Worm (Caenorhabditis elegans): ENCODE results near the gene syf-3.

syf-3 gene

ce11 chrV:5955627-5956026, 15.8 kb downstream of the syf-3 start:
- TF ChIP-seq ces-1 (GFP tag; optimal IDR thresholded peaks at IDR 0.05) (peak; percentile 69), cnd-1 (tag; optimal IDR thresholded peaks at IDR 0.05) (no peak), nhr-28 (tag; optimal IDR thresholded peaks at IDR 0.05) (no peak), mep-1 (tag; optimal IDR thresholded peaks at IDR 0.05) (no peak), unc-120 (tag; optimal IDR thresholded peaks at IDR 0.05; ENCODE audit: poor library complexity, severe bottlenecking) (no peak)

- TF ChIP-seq M03D4.4 (tag; optimal IDR thresholded peaks at IDR 0.05) (no peak), drap-1 (GFP tag; optimal IDR thresholded peaks at IDR 0.05) (no peak), cnd-1 (tag; optimal IDR thresholded peaks at IDR 0.05) (no peak), mep-1 (tag; optimal IDR thresholded peaks at IDR 0.05) (no peak), mls-2 (tag; optimal IDR thresholded peaks at IDR 0.05) (no peak), ztf-11 (tag; optimal IDR thresholded peaks at IDR 0.05) (no peak), zip-8 (tag; optimal IDR thresholded peaks at IDR 0.05) (no peak), unc-120 (tag; optimal IDR thresholded peaks at IDR 0.05; ENCODE audit: poor library complexity, severe bottlenecking) (no peak), mab-5 (tag; optimal IDR thresholded peaks at IDR 0.05) (no peak), sptf-1 (tag; optimal IDR thresholded peaks at IDR 0.05) (no peak), unc-39 (tag; optimal IDR thresholded peaks at IDR 0.05) (no peak), hlh-1 (tag; optimal IDR thresholded peaks at IDR 0.05) (no peak), nhr-12 (tag; optimal IDR thresholded peaks at IDR 0.05) (no peak), elt-3 (tag; optimal IDR thresholded peaks at IDR 0.05) (no peak), ceh-43 (GFP tag; optimal IDR thresholded peaks at IDR 0.05) (no peak), ceh-39 (tag; optimal IDR thresholded peaks at IDR 0.05) (no peak)
These were observed 21.7 kb downstream of the syf-3 start, which contains the start of gene mcp-1 for ce11 chrV:5961516-5961915. Gene mcp-1 (plus strand): TSS chrV:5961807.

- TF ChIP-seq sem-2 (GFP tag; optimal IDR thresholded peaks at IDR 0.05) (no peak), ces-1 (GFP tag; optimal IDR thresholded peaks at IDR 0.05) (peak; percentile 71)
These were observed 23.3 kb downstream of the syf-3 start for ce11 chrV:5963092-5963491.

ce11 chrV:5963696-5964095, 23.9 kb downstream of the syf-3 start, which contains the start of gene pcm-1:
Gene pcm-1 (minus strand): TSS chrV:5963882.
- TF ChIP-seq drap-1 (GFP tag; optimal IDR thresholded peaks at IDR 0.05) (no peak), ces-1 (GFP tag; optimal IDR thresholded peaks at IDR 0.05) (peak; percentile 47), nhr-2 (tag; optimal IDR thresholded peaks at IDR 0.05) (no peak)

ce11 chrV:5964658-5965178, 24.9 kb downstream of the syf-3 start:
- TF ChIP-seq unc-62 (GFP tag; optimal IDR thresholded peaks at IDR 0.05) (peak; percentile 49), unc-120 (tag; optimal IDR thresholded peaks at IDR 0.05; ENCODE audit: poor library complexity, severe bottlenecking) (peak; percentile 52), elt-3 (tag; optimal IDR thresholded peaks at IDR 0.05) (no peak), tbx-8 (GFP tag; optimal IDR thresholded peaks at IDR 0.05) (no peak), mab-5 (tag; optimal IDR thresholded peaks at IDR 0.05) (no peak)

- TF ChIP-seq elt-1 (tag; optimal IDR thresholded peaks at IDR 0.05; ENCODE audit: borderline replicate concordance, insufficient read depth) = no peak
- TF ChIP-seq ceh-39 (tag; optimal IDR thresholded peaks at IDR 0.05) = no peak
These were observed 32.8 kb downstream of the syf-3 start for ce11 chrV:5972582-5972981.

- no peak for TF ChIP-seq lin-32 (GFP tag; optimal IDR thresholded peaks at IDR 0.05)
These were observed 33.9 kb downstream of the syf-3 start for ce11 chrV:5973713-5974112.

- TF ChIP-seq zip-8 (tag; optimal IDR thresholded peaks at IDR 0.05) = no peak
- no peak for TF ChIP-seq cnd-1 (tag; optimal IDR thresholded peaks at IDR 0.05)
- no peak for TF ChIP-seq ces-1 (GFP tag; optimal IDR thresholded peaks at IDR 0.05)
- TF ChIP-seq mls-2 (tag; optimal IDR thresholded peaks at IDR 0.05) = no peak
- TF ChIP-seq blmp-1 (tag; optimal IDR thresholded peaks at IDR 0.05) = no peak
- no peak for TF ChIP-seq mab-5 (tag; optimal IDR thresholded peaks at IDR 0.05)
- no peak for TF ChIP-seq sem-2 (GFP tag; optimal IDR thresholded peaks at IDR 0.05)
- no peak for TF ChIP-seq unc-39 (tag; optimal IDR thresholded peaks at IDR 0.05)
- TF ChIP-seq elt-3 (tag; optimal IDR thresholded peaks at IDR 0.05) = no peak
- TF ChIP-seq tbx-8 (GFP tag; optimal IDR thresholded peaks at IDR 0.05) = no peak
- no peak for TF ChIP-seq lsy-2 (tag; optimal IDR thresholded peaks at IDR 0.05)
- no peak for TF ChIP-seq lin-13 (tag; optimal IDR thresholded peaks at IDR 0.05)
- TF ChIP-seq mep-1 (tag; optimal IDR thresholded peaks at IDR 0.05) = no peak
- TF ChIP-seq elt-1 (tag; optimal IDR thresholded peaks at IDR 0.05; ENCODE audit: borderline replicate concordance, insufficient read depth) = no peak
- TF ChIP-seq ceh-83 (GFP tag; optimal IDR thresholded peaks at IDR 0.05) = no peak
- no peak for TF ChIP-seq nhr-76 (tag; optimal IDR thresholded peaks at IDR 0.05)
- no peak for TF ChIP-seq unc-120 (tag; optimal IDR thresholded peaks at IDR 0.05; ENCODE audit: poor library complexity, severe bottlenecking)
- TF ChIP-seq ceh-39 (tag; optimal IDR thresholded peaks at IDR 0.05) = no peak
- TF ChIP-seq flh-1 (GFP tag; optimal IDR thresholded peaks at IDR 0.05) = no peak
These were observed 35.9 kb downstream of the syf-3 start, which contains the start of gene acy-2 for ce11 chrV:5975724-5976123. Gene acy-2 (plus strand): TSS chrV:5976024.
